Worm (Caenorhabditis elegans): Measurements from ENCODE around the gene gcn-1.

DNA sequence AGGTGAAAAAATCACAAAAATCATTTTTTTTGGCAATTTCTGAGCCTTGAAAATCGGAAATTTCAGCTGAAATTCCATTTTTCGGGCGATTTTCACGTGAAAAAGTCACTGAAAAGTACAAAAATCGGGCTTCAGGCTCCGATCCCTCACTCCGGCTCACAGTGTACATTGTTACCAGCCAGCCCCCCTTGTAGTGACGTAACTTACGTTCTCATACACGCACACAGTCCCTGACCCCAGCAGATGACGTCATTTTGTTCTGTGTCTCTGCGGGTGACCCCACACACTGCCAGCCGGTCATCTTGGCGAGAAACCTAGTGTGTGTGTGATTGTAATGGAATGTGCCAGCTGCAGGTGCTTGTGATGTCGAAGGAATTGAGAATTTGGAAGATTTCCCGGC is 7.4 kb downstream of the gcn-1 start:
- no peak for TF ChIP-seq nhr-21 (tag; optimal IDR thresholded peaks at IDR 0.05)
- no peak for TF ChIP-seq R02D3.7 (tag; optimal IDR thresholded peaks at IDR 0.05)
- TF ChIP-seq peb-1 (tag; optimal IDR thresholded peaks at IDR 0.05): no peak
- TF ChIP-seq egl-27 (tag; optimal IDR thresholded peaks at IDR 0.05): no peak
- no peak for TF ChIP-seq ama-1 (optimal IDR thresholded peaks at IDR 0.05)
- TF ChIP-seq unc-55 (GFP tag; optimal IDR thresholded peaks at IDR 0.05): no peak

Data from whole organism, L2 larva.